Fruit fly (Drosophila melanogaster) whole organism, adult: ENCODE measurements around the gene CG31639.

Source experiments
- CG11617 ChIP-seq: fragments of 200-800 bp; sonication (Bioruptor generic); optimal IDR thresholded peaks from 2 replicates; lab custom pipeline; 2017; ENCODE audit warnings: mild to moderate bottlenecking, missing biosample characterization, missing genetic modification reagents, missing genetic modification characterization
- CG12768 ChIP-seq: fragments of 200-800 bp; sonication (Bioruptor generic); optimal IDR thresholded peaks from 2 replicates; lab custom pipeline; 2017; ENCODE audit warnings: missing biosample characterization, missing genetic modification characterization, mild to moderate bottlenecking, moderate library complexity, missing genetic modification reagents
- CG14711 ChIP-seq: fragments of 200-800 bp; sonication (Bioruptor generic); optimal IDR thresholded peaks from 2 replicates; lab custom pipeline; 2018; ENCODE audit warnings: missing biosample characterization, mild to moderate bottlenecking, missing genetic modification characterization, moderate library complexity
- CG1620 ChIP-seq: fragments of 200-800 bp; sonication (Bioruptor generic); optimal IDR thresholded peaks from 2 replicates; lab custom pipeline; 2016; ENCODE audit warnings: missing biosample characterization, missing genetic modification characterization
- CG33017 ChIP-seq: fragments of 200-800 bp; sonication (Bioruptor generic); optimal IDR thresholded peaks from 2 replicates; lab custom pipeline; 2018; ENCODE audit warnings: missing biosample characterization, mild to moderate bottlenecking, missing genetic modification characterization, moderate library complexity
- CG5204 ChIP-seq: fragments of 200-800 bp; sonication (Bioruptor generic); optimal IDR thresholded peaks from 2 replicates; lab custom pipeline; 2016; ENCODE audit warnings: missing biosample characterization, missing genetic modification characterization
- CG7045 ChIP-seq: fragments of 200-800 bp; sonication (Bioruptor generic); optimal IDR thresholded peaks from 2 replicates; lab custom pipeline; 2017; ENCODE audit warnings: missing biosample characterization, mild to moderate bottlenecking, missing genetic modification characterization
- CG7101 ChIP-seq: fragments of 200-800 bp; sonication (Bioruptor generic); optimal IDR thresholded peaks from 2 replicates; lab custom pipeline; 2018; ENCODE audit warnings: missing biosample characterization, mild to moderate bottlenecking, missing genetic modification characterization, moderate library complexity
- Clk ChIP-seq: fragments of 200-800 bp; sonication (Bioruptor generic); optimal IDR thresholded peaks from 2 replicates; lab custom pipeline; 2017; ENCODE audit warnings: missing biosample characterization, missing genetic modification characterization
- Crg-1 ChIP-seq: fragments of 200-800 bp; sonication (Bioruptor generic); optimal IDR thresholded peaks from 2 replicates; lab custom pipeline; 2016; ENCODE audit warnings: missing biosample characterization, missing genetic modification characterization
- Hr96 ChIP-seq: fragments of 200-800 bp; sonication (Bioruptor generic); optimal IDR thresholded peaks from 2 replicates; lab custom pipeline; 2016; ENCODE audit warnings: missing biosample characterization, missing genetic modification characterization
- Mnt ChIP-seq: fragments of 200-800 bp; sonication (Bioruptor generic); optimal IDR thresholded peaks from 2 replicates; lab custom pipeline; 2016; ENCODE audit warnings: missing biosample characterization, mild to moderate bottlenecking, missing genetic modification characterization
- bab1 ChIP-seq: fragments of 200-800 bp; sonication (Bioruptor generic); optimal IDR thresholded peaks from 3 replicates; lab custom pipeline; 2019; ENCODE audit warnings: missing biosample characterization, mild to moderate bottlenecking, missing genetic modification characterization, moderate library complexity
- cnc ChIP-seq, 2 experiments: fragments of >200 bp; optimal IDR thresholded peaks; 2 replicates each; lab custom pipeline; 2017
- kay ChIP-seq: fragments of 200-800 bp; sonication (Bioruptor generic); peaks from one replicate; lab custom pipeline; 2016; ENCODE audit warnings: missing biosample characterization, missing genetic modification characterization, borderline replicate concordance
- ovo ChIP-seq: fragments of 200-800 bp; sonication (Bioruptor generic); optimal IDR thresholded peaks from 2 replicates; lab custom pipeline; 2016; ENCODE audit warnings: missing biosample characterization, missing genetic modification characterization
- pad ChIP-seq: fragments of 200-800 bp; sonication (Bioruptor generic); optimal IDR thresholded peaks from 3 replicates; lab custom pipeline; 2017; ENCODE audit warnings: missing biosample characterization, missing genetic modification characterization, mild to moderate bottlenecking, moderate library complexity, missing genetic modification reagents
- tj ChIP-seq: fragments of 200-800 bp; sonication (Bioruptor generic); optimal IDR thresholded peaks from 3 replicates; lab custom pipeline; 2017; ENCODE audit warnings: missing biosample characterization, mild to moderate bottlenecking, missing genetic modification characterization, moderate library complexity
- toe ChIP-seq: fragments of 200-800 bp; sonication (Bioruptor generic); optimal IDR thresholded peaks from 2 replicates; lab custom pipeline; 2016; ENCODE audit warnings: missing biosample characterization, missing genetic modification characterization

CG31639 gene

DNA sequence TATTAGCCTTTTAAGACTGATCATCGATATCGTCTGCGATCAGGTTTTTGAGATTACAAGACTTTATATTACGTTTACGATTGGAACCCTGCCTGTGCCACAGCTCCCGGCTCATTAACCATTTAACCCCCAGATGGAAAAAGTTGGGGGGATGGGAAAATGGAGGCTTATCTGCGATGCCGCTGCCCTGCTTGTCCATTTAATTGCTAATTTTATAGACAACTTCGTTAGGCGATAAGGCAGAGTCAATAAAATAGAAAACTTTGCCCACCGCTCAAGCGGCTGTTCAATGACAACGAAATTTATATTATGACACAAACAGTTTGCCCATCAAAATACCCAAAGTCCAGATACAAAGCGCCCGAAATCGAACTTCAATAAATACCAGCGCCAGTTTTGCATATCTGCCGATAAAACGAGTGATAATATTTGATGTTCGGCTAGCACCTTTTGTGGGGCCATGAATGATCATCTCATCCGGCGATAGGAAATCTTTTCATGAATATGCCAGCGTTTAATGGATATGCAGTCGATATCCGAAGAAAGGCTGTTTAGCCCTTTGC is 38.1 kb upstream of the CG31639 start:
- TF ChIP-seq Mnt (GFP tag; lab: Kevin White, UChicago) (no peak), Clk (no peak), Crg-1 (GFP tag; lab: Kevin White, UChicago) (no peak), toe (no peak), CG33017 (tag; lab: Kevin White, UChicago) (no peak), bab1 (GFP tag; lab: Kevin White, UChicago) (no peak), CG1620 (GFP tag; lab: Kevin White, UChicago) (no peak), kay (GFP tag; lab: Kevin White, UChicago) (no peak), pad (GFP tag; lab: Kevin White, UChicago) (no peak)

DNA sequence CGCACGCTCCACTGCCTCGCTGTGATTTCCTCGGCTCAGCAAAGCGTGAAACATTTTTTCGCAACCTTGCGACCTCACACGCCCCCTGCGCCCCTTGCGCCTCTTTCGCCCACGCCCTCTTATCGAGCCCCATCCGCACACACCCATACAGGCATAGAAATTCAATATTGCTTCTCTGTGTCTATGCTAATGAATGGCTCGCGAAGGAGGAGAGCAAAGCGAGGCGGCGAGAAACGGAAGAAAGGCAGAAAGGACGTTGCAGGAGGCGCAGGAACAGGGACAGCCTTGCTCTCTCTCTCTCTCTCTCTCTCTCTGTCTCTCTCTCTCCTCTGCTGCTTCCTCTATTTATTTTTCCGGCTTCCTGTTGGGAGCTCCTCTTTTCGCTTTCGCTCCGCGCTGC is 31.4 kb upstream of the CG31639 start:
- TF ChIP-seq bab1 (GFP tag; lab: Kevin White, UChicago) (no peak), Clk (no peak)

DNA sequence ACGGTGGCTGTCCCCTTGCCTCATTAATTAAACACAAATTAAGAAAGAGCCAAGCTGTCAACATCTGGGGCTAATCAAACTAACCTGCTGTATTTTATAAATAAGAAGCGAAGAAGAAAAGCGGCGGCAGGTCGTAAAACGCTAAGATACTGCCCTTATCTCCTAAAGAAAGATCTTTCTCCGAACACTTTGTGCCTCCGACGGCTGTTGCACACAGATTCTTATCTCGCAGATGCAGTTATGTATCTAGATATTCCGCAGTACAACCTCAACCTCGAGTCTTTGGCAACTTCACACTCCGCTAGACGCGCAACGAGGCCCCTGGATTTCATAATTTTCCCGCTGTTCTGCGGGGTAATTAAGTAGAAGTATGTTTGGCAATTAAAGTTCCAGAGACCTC is 25.0 kb upstream of the CG31639 start:
- TF ChIP-seq CG7045 (no peak), CG14711 (no peak), CG5204 (GFP tag; lab: Kevin White, UChicago) (no peak), toe (no peak), kay (GFP tag; lab: Kevin White, UChicago) (no peak), CG7101 (tag; lab: Kevin White, UChicago) (no peak), Mnt (GFP tag; lab: Kevin White, UChicago) (no peak), CG12768 (no peak), pad (GFP tag; lab: Kevin White, UChicago) (no peak), bab1 (GFP tag; lab: Kevin White, UChicago) (no peak), CG1620 (GFP tag; lab: Kevin White, UChicago) (no peak), CG33017 (tag; lab: Kevin White, UChicago) (no peak), Crg-1 (GFP tag; lab: Kevin White, UChicago) (no peak), tj (GFP tag; lab: Kevin White, UChicago) (no peak), ovo (GFP tag; lab: Kevin White, UChicago) (no peak), Hr96 (GFP tag; lab: Kevin White, UChicago) (no peak)

DNA sequence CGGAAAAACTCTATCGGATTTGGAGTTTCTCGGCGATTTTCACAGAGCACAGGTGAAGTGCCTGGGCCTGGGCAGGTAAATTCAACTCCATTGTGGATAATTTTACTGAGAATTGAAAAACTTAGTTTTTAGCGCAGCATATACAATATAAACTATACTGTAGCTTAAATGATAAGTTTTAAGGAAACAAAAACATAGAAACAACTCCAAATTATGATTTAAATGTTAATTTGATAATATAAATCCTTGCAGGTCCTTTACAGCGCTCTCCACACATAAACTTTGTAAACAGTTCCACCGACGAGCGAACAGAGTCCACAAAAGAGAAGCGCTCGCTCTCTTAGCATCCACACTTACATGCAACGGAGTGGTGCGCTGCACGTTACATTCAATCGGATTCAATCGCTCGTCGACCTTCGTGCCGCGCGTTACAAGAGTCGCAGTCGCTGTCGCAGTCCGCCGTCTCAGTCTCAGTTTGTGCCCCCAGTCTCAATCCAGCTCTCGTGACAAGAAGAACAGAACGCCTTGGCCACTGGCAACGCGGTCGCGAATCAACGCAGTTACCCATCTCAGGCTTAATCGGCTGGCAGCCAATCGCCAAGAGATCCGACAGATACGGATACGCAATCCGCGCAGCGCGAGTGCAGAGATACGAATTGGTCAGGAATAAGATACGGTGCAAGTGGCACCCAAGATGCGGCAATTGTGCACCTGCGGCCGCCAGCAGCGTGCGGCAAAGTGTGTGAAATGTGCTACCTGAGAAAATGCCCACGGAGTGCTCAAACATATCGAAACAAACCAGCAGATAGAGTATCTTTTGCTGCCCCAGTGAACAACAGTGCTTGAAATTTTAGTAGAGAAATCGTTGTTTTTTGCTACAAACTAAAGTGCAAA is 24.0 kb upstream of the CG31639 start, which contains the start of gene smal:
smal (plus strand) TSS at position 394 of the 894 bp plus-strand sequence.
- TF ChIP-seq CG33017 (tag; lab: Kevin White, UChicago) (no peak), cnc (optimal IDR thresholded peaks at IDR 0.05; lab: Kevin White, UChicago) (no peak), toe (no peak), Crg-1 (GFP tag; lab: Kevin White, UChicago) (no peak), Mnt (GFP tag; lab: Kevin White, UChicago) (no peak), CG7101 (tag; lab: Kevin White, UChicago) (no peak)

DNA sequence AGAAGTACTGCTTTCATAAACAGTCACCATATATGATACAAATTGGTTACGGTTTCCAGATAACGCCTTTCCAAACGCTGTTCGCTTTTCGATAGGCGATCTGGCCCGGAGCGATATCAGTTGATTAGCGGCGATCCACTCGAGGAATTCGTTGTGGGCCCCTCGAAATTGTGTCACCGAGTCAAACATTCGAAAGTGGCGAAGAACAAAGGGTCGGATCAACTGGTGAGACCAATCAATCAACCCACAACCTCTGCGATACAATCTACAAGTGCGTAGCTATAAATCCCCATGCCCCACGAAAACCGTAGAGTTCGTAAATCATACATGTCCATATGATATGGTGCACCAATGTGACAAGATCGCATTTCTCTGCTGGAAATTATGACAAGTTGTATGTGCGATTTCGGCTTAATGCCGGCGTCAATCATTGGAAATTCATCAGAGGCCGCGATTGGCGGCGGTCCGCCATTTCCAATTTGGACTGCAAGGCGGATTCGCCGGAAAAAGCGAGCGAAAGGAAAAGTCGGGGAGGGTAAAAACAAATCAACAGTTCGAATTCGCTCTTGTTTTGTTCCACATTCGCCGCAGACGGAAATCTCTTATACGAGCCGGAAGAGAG is 23.3 kb upstream of the CG31639 start:
- TF ChIP-seq kay (GFP tag; lab: Kevin White, UChicago): no peak
- no peak for TF ChIP-seq tj (GFP tag; lab: Kevin White, UChicago)
- TF ChIP-seq bab1 (GFP tag; lab: Kevin White, UChicago): no peak
- no peak for TF ChIP-seq Hr96 (GFP tag; lab: Kevin White, UChicago)
- no peak for TF ChIP-seq CG11617 (GFP tag; lab: Kevin White, UChicago)

DNA sequence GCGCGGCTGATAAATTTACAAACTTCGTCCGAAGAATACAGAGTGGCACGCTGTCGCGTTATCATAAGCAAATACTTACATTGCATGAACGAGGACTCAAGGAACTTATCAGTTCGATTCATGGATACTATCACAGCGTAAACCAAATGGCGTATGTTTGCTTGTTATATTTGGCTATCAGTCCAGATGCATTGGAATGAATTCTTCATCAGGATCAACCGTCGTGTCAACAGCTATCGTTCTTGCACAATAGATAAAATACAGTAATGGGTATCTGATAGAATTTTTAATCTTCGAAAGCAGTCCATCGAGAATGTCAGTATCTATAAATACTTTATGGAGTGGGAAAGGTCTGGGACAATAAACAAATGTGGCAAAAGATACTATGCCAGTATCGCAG is 22.2 kb upstream of the CG31639 start:
- TF ChIP-seq CG5204 (GFP tag; lab: Kevin White, UChicago): no peak
- TF ChIP-seq cnc (optimal IDR thresholded peaks at IDR 0.05; lab: Kevin White, UChicago): no peak
- no peak for TF ChIP-seq CG1620 (GFP tag; lab: Kevin White, UChicago)
- TF ChIP-seq CG7101 (tag; lab: Kevin White, UChicago): no peak
- no peak for TF ChIP-seq pad (GFP tag; lab: Kevin White, UChicago)
- no peak for TF ChIP-seq bab1 (GFP tag; lab: Kevin White, UChicago)
- no peak for TF ChIP-seq CG11617 (GFP tag; lab: Kevin White, UChicago)

DNA sequence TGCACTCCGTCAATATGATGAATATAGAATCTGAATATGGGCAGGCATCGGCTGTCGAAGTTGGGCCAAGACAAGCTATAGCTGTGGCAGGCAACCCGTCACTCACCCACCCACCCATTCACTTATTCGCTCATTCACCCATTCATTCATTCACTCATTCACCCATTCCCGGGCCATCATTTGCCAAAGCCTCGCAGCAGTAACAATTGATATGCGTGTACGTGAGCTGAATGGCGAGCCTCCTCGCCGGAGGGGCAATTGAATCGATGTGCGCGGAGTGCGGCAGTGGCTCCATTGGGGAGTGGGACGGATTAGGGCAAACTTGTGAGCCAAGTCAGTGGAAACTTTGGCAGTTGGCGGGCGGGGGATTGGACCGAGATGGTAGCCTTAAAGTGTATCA is 21.5 kb upstream of the CG31639 start:
- TF ChIP-seq CG12768 (no peak), Crg-1 (GFP tag; lab: Kevin White, UChicago) (no peak), CG33017 (tag; lab: Kevin White, UChicago) (no peak), Hr96 (GFP tag; lab: Kevin White, UChicago) (no peak), cnc (optimal IDR thresholded peaks at IDR 0.05; lab: Kevin White, UChicago) (no peak), tj (GFP tag; lab: Kevin White, UChicago) (no peak), kay (GFP tag; lab: Kevin White, UChicago) (no peak), Mnt (GFP tag; lab: Kevin White, UChicago) (no peak), toe (no peak), CG14711 (no peak), bab1 (GFP tag; lab: Kevin White, UChicago) (no peak), CG11617 (GFP tag; lab: Kevin White, UChicago) (no peak)
